Worm (Caenorhabditis elegans): ENCODE measurements around the gene Y57G11C.3.

DNA sequence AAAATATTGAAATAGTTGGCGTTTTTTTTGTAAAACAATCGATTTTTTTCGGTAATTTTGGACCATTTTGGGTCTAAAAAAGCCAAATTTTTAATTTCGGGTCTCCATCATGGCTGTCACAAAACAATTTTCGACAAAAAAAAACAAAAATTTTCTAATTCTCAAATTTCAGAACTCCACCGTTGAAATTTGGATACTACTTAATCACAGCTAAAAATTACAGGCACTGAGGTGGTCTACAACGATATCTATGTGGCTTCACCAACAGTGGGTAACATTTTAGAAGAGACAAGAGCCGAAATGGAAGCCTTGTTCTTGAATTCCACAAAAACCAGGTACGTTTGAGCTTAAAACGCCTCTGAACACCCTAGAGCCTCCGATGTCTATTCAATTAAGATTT, 34.3 kb downstream of the Y57G11C.3 start, which contains the start of gene Y57G11C.1142:
- TF ChIP-seq F13H6.1 (tag; optimal IDR thresholded peaks at IDR 0.05) (no peak), ama-1 (optimal IDR thresholded peaks at IDR 0.05) (no peak), dmd-4 (tag; optimal IDR thresholded peaks at IDR 0.05; ENCODE audit: borderline replicate concordance) (no peak), ceh-2 (tag; optimal IDR thresholded peaks at IDR 0.05) (no peak), pqm-1 (tag; optimal IDR thresholded peaks at IDR 0.05) (no peak), pha-4 (tag; optimal IDR thresholded peaks at IDR 0.05) (no peak), elt-4 (tag; optimal IDR thresholded peaks at IDR 0.05) (no peak), elt-2 (tag; optimal IDR thresholded peaks at IDR 0.05) (no peak), ttx-3 (tag; optimal IDR thresholded peaks at IDR 0.05) (no peak), K02D7.2 (tag; optimal IDR thresholded peaks at IDR 0.05) (no peak), ceh-45 (GFP tag; IDR thresholded peaks at IDR 0.05) (no peak), hlh-30 (tag; optimal IDR thresholded peaks at IDR 0.05; ENCODE audit: insufficient read depth) (no peak), fax-1 (tag; optimal IDR thresholded peaks at IDR 0.05) (no peak)
